Fruit fly (Drosophila melanogaster): ENCODE results near the gene Atg4a.
A peak's percentile ranks its signal among the peaks of the same experiment; 100 is the strongest.

Gene Atg4a

dm6 chr2L:1125437-1125836, 44.7 kb downstream of the Atg4a start (continued):
- no peak for TF ChIP-seq slbo (GFP tag; IDR thresholded peaks at IDR 0.05)
- TF ChIP-seq tgo (GFP tag; IDR thresholded peaks at IDR 0.05), result no peak
- TF ChIP-seq CG9437 (GFP tag; optimal IDR thresholded peaks at IDR 0.05), result no peak
- TF ChIP-seq CG5245 (GFP tag; optimal IDR thresholded peaks at IDR 0.05), result no peak
- TF ChIP-seq dysf (GFP tag; IDR thresholded peaks at IDR 0.05), result no peak
- TF ChIP-seq CG17829 (tag; optimal IDR thresholded peaks at IDR 0.05), result no peak
- TF ChIP-seq pb (GFP tag; optimal IDR thresholded peaks at IDR 0.05), result no peak
- peak; percentile 43 for TF ChIP-seq CrebB (tag; optimal IDR thresholded peaks at IDR 0.05)
- TF ChIP-seq CG8359 (GFP tag; optimal IDR thresholded peaks at IDR 0.05; ENCODE audit: borderline replicate concordance), result no peak
- no peak for TF ChIP-seq mld (GFP tag; IDR thresholded peaks at IDR 0.05; ENCODE audit: partially characterized antibody)
- TF ChIP-seq shn (GFP tag; optimal IDR thresholded peaks at IDR 0.05), result no peak
- TF ChIP-seq usp (GFP tag; optimal IDR thresholded peaks at IDR 0.05), result no peak
- no peak for TF ChIP-seq Mad (GFP tag; optimal IDR thresholded peaks at IDR 0.05)
- no peak for TF ChIP-seq CG7963 (GFP tag; IDR thresholded peaks at IDR 0.05; ENCODE audit: partially characterized antibody)
- no peak for TF ChIP-seq CG17802 (tag; optimal IDR thresholded peaks at IDR 0.05)
- 0 out of 2 replicates have a peak, but pooled peaks have one; percentile 26 for TF ChIP-seq Rfx (GFP tag; IDR thresholded peaks at IDR 0.05)
- TF ChIP-seq CG31388 (GFP tag; optimal IDR thresholded peaks at IDR 0.05), result no peak
- TF ChIP-seq hb (GFP tag; IDR thresholded peaks at IDR 0.05; ENCODE audit: partially characterized antibody), result no peak
- TF ChIP-seq Gug (GFP tag; IDR thresholded peaks at IDR 0.05), result no peak
- TF ChIP-seq CG6854 (GFP tag; optimal IDR thresholded peaks at IDR 0.05), result no peak
- no peak for TF ChIP-seq rib (GFP tag; IDR thresholded peaks at IDR 0.05)
- no peak for TF ChIP-seq CG8290 (GFP tag; optimal IDR thresholded peaks at IDR 0.05)
- peak in 1 of 2 experiments; percentile 61 for TF ChIP-seq CG8290 (tag; optimal IDR thresholded peaks at IDR 0.05)
- peak; percentile 19 for TF ChIP-seq CG2678 (tag; optimal IDR thresholded peaks at IDR 0.05)
- peak; percentile 67 for TF ChIP-seq CG13894 (tag; optimal IDR thresholded peaks at IDR 0.05)
- no peak for TF ChIP-seq CG30020 (tag; optimal IDR thresholded peaks at IDR 0.05)
- no peak for TF ChIP-seq Gsc (GFP tag; IDR thresholded peaks at IDR 0.05)
- no peak for TF ChIP-seq CG13424 (tag; optimal IDR thresholded peaks at IDR 0.05)
- no peak for TF ChIP-seq chm (GFP tag; IDR thresholded peaks at IDR 0.05)
- no peak for TF ChIP-seq CG6272 (GFP tag; IDR thresholded peaks at IDR 0.05)
- TF ChIP-seq CG4282 (GFP tag; optimal IDR thresholded peaks at IDR 0.05), result no peak
- TF ChIP-seq kah (GFP tag; optimal IDR thresholded peaks at IDR 0.05), result no peak
- no peak for TF ChIP-seq CG18476 (GFP tag; optimal IDR thresholded peaks at IDR 0.05)
- no peak for TF ChIP-seq CoRest (tag; optimal IDR thresholded peaks at IDR 0.05)
- TF ChIP-seq CG15479 (GFP tag; optimal IDR thresholded peaks at IDR 0.05), result no peak
- no peak for TF ChIP-seq Sin3A (optimal IDR thresholded peaks at IDR 0.05)
- TF ChIP-seq Ets97D (GFP tag; optimal IDR thresholded peaks at IDR 0.05), result no peak
- TF ChIP-seq CG18619 (GFP tag; optimal IDR thresholded peaks at IDR 0.05), result no peak
- TF ChIP-seq CG10959 (GFP tag; IDR thresholded peaks at IDR 0.05), result no peak
- TF ChIP-seq Bdp1 (GFP tag; optimal IDR thresholded peaks at IDR 0.05), result no peak
- TF ChIP-seq pita (GFP tag; optimal IDR thresholded peaks at IDR 0.05), result no peak
- no peak for TF ChIP-seq H2.0 (GFP tag; IDR thresholded peaks at IDR 0.05)
- no peak for TF ChIP-seq CG31224 (GFP tag; IDR thresholded peaks at IDR 0.05)
- TF ChIP-seq CG12155 (GFP tag; optimal IDR thresholded peaks at IDR 0.05), result no peak
- TF ChIP-seq ftz-f1 (GFP tag; optimal IDR thresholded peaks at IDR 0.05), result no peak
- TF ChIP-seq CG42726 (GFP tag; IDR thresholded peaks at IDR 0.05; ENCODE audit: partially characterized antibody), result no peak
- TF ChIP-seq oc (tag; optimal IDR thresholded peaks at IDR 0.05), result no peak
- TF ChIP-seq al (GFP tag; IDR thresholded peaks at IDR 0.05), result no peak
- TF ChIP-seq CG32767 (GFP tag; IDR thresholded peaks at IDR 0.05), result no peak
- TF ChIP-seq CG10147 (GFP tag; optimal IDR thresholded peaks at IDR 0.05), result no peak
- TF ChIP-seq CG14050 (GFP tag; IDR thresholded peaks at IDR 0.05), result no peak
- TF ChIP-seq HHEX (GFP tag; optimal IDR thresholded peaks at IDR 0.05), result peak; percentile 44
- TF ChIP-seq Hr78 (GFP tag; optimal IDR thresholded peaks at IDR 0.05), result peak in 1 of 2 experiments; percentile 6

All from whole organism, embryonic.